Worm (Caenorhabditis elegans): Measurements from ENCODE around the gene C29E4.14.

DNA sequence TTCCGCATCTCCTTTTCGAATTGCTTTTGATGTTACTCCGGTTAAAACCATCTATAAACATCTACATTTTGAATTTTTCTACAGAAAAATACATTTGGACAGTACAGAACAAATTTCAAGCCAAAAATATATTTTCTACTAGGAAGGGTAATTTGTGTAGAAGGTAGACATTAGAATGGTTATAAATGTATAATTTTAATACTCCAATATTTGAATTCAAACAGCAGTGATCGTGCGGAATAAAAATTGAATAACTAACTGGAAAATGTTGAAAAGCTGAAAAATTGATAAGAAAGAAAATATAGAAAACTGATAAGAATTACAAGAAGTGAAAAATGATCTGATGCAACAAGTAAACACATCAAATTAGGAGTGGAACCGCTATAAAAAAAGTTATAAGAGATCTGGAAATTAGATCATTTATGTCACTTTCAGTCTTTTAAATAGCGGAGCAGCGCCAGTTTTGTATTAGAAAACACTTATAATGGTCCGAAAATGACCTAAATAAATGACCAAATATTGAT is 27.1 kb downstream of the C29E4.14 start, which contains the start of gene gsto-1:
- TF ChIP-seq pha-4 (tag; optimal IDR thresholded peaks at IDR 0.05) = no peak
- no peak for TF ChIP-seq lin-11 (tag; optimal IDR thresholded peaks at IDR 0.05)
- no peak for TF ChIP-seq ceh-31 (tag; optimal IDR thresholded peaks at IDR 0.05)
- no peak for TF ChIP-seq nhr-11 (tag; optimal IDR thresholded peaks at IDR 0.05)
- TF ChIP-seq tbx-2 (tag; optimal IDR thresholded peaks at IDR 0.05) = no peak
- no peak for TF ChIP-seq fax-1 (tag; optimal IDR thresholded peaks at IDR 0.05)
- no peak for TF ChIP-seq nhr-232 (tag; optimal IDR thresholded peaks at IDR 0.05)

Measured in whole organism, late embryonic.